Worm (Caenorhabditis elegans): ENCODE data around the gene sri-36.
"Not testable (repeated sequence)": the region's sequence is repeated elsewhere in the genome, so short reads cannot be mapped to it uniquely, and the experiment has no call there.

DNA sequence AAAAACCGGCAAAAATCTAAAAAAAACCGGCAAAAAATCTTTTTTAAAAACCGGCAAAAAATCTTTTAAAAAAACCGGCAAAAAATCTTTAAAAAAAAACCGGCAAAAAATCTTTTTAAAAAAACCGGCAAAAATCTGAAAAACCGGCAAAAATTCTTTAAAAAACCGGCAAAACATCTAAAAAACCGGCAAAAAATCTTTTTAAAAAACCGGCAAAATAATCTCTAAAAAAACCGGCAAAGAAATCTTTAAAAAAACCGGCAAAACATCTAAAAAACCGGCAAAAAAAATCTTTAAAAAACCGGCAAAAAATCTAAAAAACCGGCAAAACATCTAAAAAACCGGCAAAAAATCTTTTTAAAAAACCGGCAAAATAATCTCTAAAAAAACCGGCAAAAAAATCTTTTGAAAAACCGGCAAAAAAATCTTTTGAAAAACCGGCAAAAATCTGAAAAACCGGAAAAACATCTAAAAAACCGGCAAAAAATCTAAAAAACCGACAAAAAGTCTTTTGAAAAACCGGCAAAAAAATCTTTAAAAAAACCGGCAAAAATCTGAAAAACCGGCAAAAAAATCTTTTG is 14.9 kb downstream of the sri-36 start:
- TF ChIP-seq peb-1 (tag; optimal IDR thresholded peaks at IDR 0.05); elt-1 (tag; optimal IDR thresholded peaks at IDR 0.05); ama-1 (optimal IDR thresholded peaks at IDR 0.05); nhr-237 (tag; optimal IDR thresholded peaks at IDR 0.05); elt-3 (tag; optimal IDR thresholded peaks at IDR 0.05); nhr-11 (tag; optimal IDR thresholded peaks at IDR 0.05); nhr-77 (tag; optimal IDR thresholded peaks at IDR 0.05); unc-55 (GFP tag; optimal IDR thresholded peaks at IDR 0.05); ceh-82 (tag; optimal IDR thresholded peaks at IDR 0.05); mab-5 (tag; optimal IDR thresholded peaks at IDR 0.05): not testable (repeated sequence)

All from whole organism, L2 larva.